Fruit fly (Drosophila melanogaster): ENCODE data around the gene Sirt1.

The Sirt1 gene

DNA sequence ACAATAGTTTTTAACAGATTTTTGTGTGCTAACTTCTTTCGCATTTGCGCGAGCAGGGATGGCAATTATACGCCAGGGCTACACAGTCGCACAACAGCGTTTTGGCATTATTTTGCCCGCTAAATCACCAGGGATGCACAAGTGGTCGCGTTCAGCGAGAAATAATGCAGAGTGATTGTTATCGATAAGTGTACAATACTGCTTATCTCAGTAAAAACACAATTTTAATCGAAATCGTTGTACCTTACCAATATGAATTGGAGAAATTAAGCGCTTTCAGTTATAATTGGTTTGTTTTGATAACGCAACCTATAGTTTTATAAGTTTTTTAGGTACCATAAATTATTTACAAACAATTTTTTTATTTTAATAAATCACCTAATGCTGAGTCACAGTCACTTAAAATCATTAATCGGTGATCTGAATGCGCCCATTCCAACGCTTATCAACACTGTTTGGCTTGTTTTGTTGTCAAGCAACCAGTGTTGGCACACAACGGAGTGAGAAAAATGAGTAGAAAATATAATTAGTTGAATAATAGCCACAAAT lies 11.4 kb downstream of the Sirt1 start, which contains the start of the genes Sfmbt and CG5439 (continued):
- TF ChIP-seq CG12236 (GFP tag; optimal IDR thresholded peaks at IDR 0.05) (peak; percentile 25), CG16815 (GFP tag; optimal IDR thresholded peaks at IDR 0.05) (peak; percentile 69), CG33213 (GFP tag; optimal IDR thresholded peaks at IDR 0.05) (peak; percentile 40), pzg (GFP tag; optimal IDR thresholded peaks at IDR 0.05) (peak; percentile 89), Meics (GFP tag; optimal IDR thresholded peaks at IDR 0.05) (peak; percentile 69), zfh2 (GFP tag; optimal IDR thresholded peaks at IDR 0.05) (peak; percentile 94), ac (GFP tag; optimal IDR thresholded peaks at IDR 0.05) (peak; percentile 17), CG10462 (GFP tag; optimal IDR thresholded peaks at IDR 0.05) (peak; percentile 46), Fer3 (tag; optimal IDR thresholded peaks at IDR 0.05) (no peak), Scr (GFP tag; IDR thresholded peaks at IDR 0.05; ENCODE audit: partially characterized antibody) (peak; percentile 53; the same call in 1 of the 2 replicates), CG7357 (GFP tag; IDR thresholded peaks at IDR 0.05) (peak; percentile 56; the same call in 1 of the 3 replicates), Doc3 (GFP tag; IDR thresholded peaks at IDR 0.05; ENCODE audit: partially characterized antibody) (no peak), Pdp1 (GFP tag; optimal IDR thresholded peaks at IDR 0.05) (peak; percentile 57 to 77), Poxn (GFP tag; IDR thresholded peaks at IDR 0.05) (no peak; the same call in 1 of the 2 replicates), hb (GFP tag; IDR thresholded peaks at IDR 0.05; ENCODE audit: partially characterized antibody) (no peak), HLH54F (GFP tag; optimal IDR thresholded peaks at IDR 0.05) (peak; percentile 88), CG2889 (GFP tag; IDR thresholded peaks at IDR 0.05) (no peak), cas (GFP tag; IDR thresholded peaks at IDR 0.05) (peak; percentile 44; the same call in 1 of the 2 replicates), tx (GFP tag; optimal IDR thresholded peaks at IDR 0.05) (peak; percentile 75), CG7556 (GFP tag; optimal IDR thresholded peaks at IDR 0.05) (no peak), CG9215 (GFP tag; IDR thresholded peaks at IDR 0.05) (peak; percentile 76), E2f2 (GFP tag; IDR thresholded peaks at IDR 0.05) (peak; percentile 51), dmrt99B (tag; optimal IDR thresholded peaks at IDR 0.05) (no peak), CG7839 (tag; optimal IDR thresholded peaks at IDR 0.05) (no peak), CG4360 (GFP tag; IDR thresholded peaks at IDR 0.05) (no peak), CG17186 (GFP tag; optimal IDR thresholded peaks at IDR 0.05) (peak; percentile 90), Hmx (GFP tag; optimal IDR thresholded peaks at IDR 0.05) (peak; percentile 33), CG2202 (tag; optimal IDR thresholded peaks at IDR 0.05) (peak; percentile 23), esg (GFP tag; conservative IDR thresholded peaks at IDR 0.05) (peak; percentile 70), CG18262 (tag; optimal IDR thresholded peaks at IDR 0.05) (peak; percentile 79), gfzf (GFP tag; optimal IDR thresholded peaks at IDR 0.05) (peak; percentile 60), p53 (GFP tag; optimal IDR thresholded peaks at IDR 0.05) (peak; percentile 65), dmrt11E (tag; optimal IDR thresholded peaks at IDR 0.05) (peak; percentile 65), CG10366 (GFP tag; IDR thresholded peaks at IDR 0.05) (peak; percentile 39; the same call in 1 of the 2 replicates), B-H1 (GFP tag; IDR thresholded peaks at IDR 0.05) (peak; percentile 32; the same call in 2 of the 3 replicates), fd96Cb (tag; optimal IDR thresholded peaks at IDR 0.05) (peak; percentile 48), CG13624 (GFP tag; optimal IDR thresholded peaks at IDR 0.05) (peak; percentile 82), ttk (GFP tag; IDR thresholded peaks at IDR 0.05) (peak; percentile 30; the same call in 1 of the 2 replicates), al (GFP tag; IDR thresholded peaks at IDR 0.05) (peak; percentile 71), chm (GFP tag; IDR thresholded peaks at IDR 0.05) (0 out of 2 replicates have a peak, but pooled peaks have one; percentile 50), NFAT (GFP tag; IDR thresholded peaks at IDR 0.05) (peak; percentile 73), CG10654 (GFP tag; optimal IDR thresholded peaks at IDR 0.05) (peak; percentile 67), rib (GFP tag; IDR thresholded peaks at IDR 0.05) (peak; percentile 85), danr (GFP tag; IDR thresholded peaks at IDR 0.05) (no peak), CG18476 (GFP tag; optimal IDR thresholded peaks at IDR 0.05) (peak; percentile 76), vnd (GFP tag; IDR thresholded peaks at IDR 0.05; ENCODE audit: partially characterized antibody) (no peak), Drgx (GFP tag; IDR thresholded peaks at IDR 0.05) (peak; percentile 34; the same call in 1 of the 2 replicates), CG5245 (GFP tag; optimal IDR thresholded peaks at IDR 0.05) (peak; percentile 55), HmgZ (tag; optimal IDR thresholded peaks at IDR 0.05) (peak; percentile 84), Myb (GFP tag; optimal IDR thresholded peaks at IDR 0.05) (peak; percentile 58)

Measured in whole organism, embryonic.